Worm (Caenorhabditis elegans): ENCODE measurements around the gene nos-2.
A peak's percentile ranks its signal among the peaks of the same experiment; 100 is the strongest.

nos-2 gene

DNA sequence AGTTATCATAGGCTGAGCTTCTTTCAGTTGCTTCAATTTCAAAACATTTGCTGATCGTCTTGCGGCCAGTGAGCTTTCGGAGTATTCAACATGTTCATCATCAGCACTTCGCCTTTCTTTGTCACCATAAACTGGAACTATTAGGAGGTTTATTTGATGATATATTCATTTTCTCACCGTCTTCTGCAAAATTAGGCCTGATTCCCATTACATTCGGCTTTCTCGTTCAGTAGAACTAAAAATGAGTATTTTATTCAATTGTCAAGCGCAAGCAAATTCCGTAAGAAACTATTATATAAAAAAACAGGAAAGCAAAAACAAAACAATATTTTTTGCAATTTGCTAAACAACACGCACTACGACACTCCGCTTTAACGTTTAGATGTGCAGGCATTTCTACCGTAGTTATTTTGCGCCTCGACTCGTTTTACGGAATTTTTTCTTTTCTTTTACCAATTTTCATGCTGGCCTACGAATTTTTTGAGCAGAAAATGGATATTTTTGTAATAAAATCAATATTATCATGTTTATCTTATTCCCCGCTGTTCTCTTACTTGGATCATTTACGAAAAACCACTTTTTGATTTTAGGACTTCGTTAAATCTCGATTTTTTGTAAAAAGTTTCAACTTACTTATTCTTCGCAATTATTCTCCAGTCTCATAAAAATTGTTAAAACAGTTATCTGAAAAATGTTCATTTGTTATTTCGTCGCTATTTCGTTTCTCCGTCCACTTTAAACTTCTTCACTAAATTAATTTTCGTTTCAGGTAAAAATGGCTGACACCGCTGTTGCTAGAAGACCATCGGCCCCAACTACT is 39.6 kb downstream of the nos-2 start, which contains the start of the genes farl-11 and rpl-33 (continued):
- TF ChIP-seq mdl-1 (tag; optimal IDR thresholded peaks at IDR 0.05) (peak in 1 of 2 experiments; percentile 65), nhr-71 (tag; optimal IDR thresholded peaks at IDR 0.05) (peak; percentile 87), unc-130 (tag; optimal IDR thresholded peaks at IDR 0.05) (peak; percentile 89), ces-1 (GFP tag; optimal IDR thresholded peaks at IDR 0.05) (no peak), nhr-28 (tag; optimal IDR thresholded peaks at IDR 0.05) (no peak), efl-3 (GFP tag; optimal IDR thresholded peaks at IDR 0.05) (no peak), snpc-4 (tag; optimal IDR thresholded peaks at IDR 0.05) (peak; percentile 73), nhr-47 (tag; optimal IDR thresholded peaks at IDR 0.05) (peak; percentile 83), nhr-85 (tag) (peak; percentile 90), lsy-2 (tag; optimal IDR thresholded peaks at IDR 0.05) (peak; percentile 98 to 100), tbx-2 (tag; optimal IDR thresholded peaks at IDR 0.05) (peak; percentile 81), ztf-11 (tag; optimal IDR thresholded peaks at IDR 0.05) (peak in 1 of 2 experiments; percentile 57), pax-3 (tag; optimal IDR thresholded peaks at IDR 0.05) (peak; percentile 34), egl-27 (tag; optimal IDR thresholded peaks at IDR 0.05) (no peak)

DNA sequence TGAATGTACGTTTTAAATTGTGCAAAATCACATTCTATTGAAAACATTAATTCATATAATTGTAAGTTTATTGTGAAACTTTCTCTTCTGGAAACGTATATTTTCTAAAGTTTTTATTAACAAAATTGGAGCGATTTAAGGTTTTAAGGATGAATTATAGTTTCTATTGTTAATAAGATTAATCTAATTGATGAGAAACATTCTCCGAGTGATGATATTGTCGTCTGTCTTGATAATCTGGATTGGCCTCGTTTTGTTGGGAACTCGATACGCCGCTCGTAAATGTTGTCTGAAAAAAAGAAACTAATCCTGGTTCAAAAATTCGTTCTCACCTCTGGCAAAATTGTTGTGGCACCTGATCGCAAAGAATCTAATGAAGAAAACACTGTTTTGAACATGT is 40.9 kb downstream of the nos-2 start:
- no peak for TF ChIP-seq F16B12.6 (tag; optimal IDR thresholded peaks at IDR 0.05)
- no peak for TF ChIP-seq sptf-1 (tag; optimal IDR thresholded peaks at IDR 0.05)
- no peak for TF ChIP-seq lin-15B (tag; optimal IDR thresholded peaks at IDR 0.05)
- TF ChIP-seq alr-1 (tag; optimal IDR thresholded peaks at IDR 0.05; ENCODE audit: borderline replicate concordance): no peak
- no peak for TF ChIP-seq pax-3 (tag; optimal IDR thresholded peaks at IDR 0.05)
- TF ChIP-seq fkh-4 (tag; optimal IDR thresholded peaks at IDR 0.05; ENCODE audit: borderline replicate concordance): no peak
- no peak for TF ChIP-seq swsn-7 (tag; optimal IDR thresholded peaks at IDR 0.05)
- TF ChIP-seq hlh-17 (GFP tag; optimal IDR thresholded peaks at IDR 0.05; ENCODE audit: borderline replicate concordance): no peak
- no peak for TF ChIP-seq egl-27 (tag; optimal IDR thresholded peaks at IDR 0.05)
- TF ChIP-seq ceh-63 (GFP tag; optimal IDR thresholded peaks at IDR 0.05): no peak
- TF ChIP-seq lir-3 (tag; optimal IDR thresholded peaks at IDR 0.05; ENCODE audit: poor library complexity): no peak
- TF ChIP-seq C34B4.2 (tag; optimal IDR thresholded peaks at IDR 0.05): no peak

DNA sequence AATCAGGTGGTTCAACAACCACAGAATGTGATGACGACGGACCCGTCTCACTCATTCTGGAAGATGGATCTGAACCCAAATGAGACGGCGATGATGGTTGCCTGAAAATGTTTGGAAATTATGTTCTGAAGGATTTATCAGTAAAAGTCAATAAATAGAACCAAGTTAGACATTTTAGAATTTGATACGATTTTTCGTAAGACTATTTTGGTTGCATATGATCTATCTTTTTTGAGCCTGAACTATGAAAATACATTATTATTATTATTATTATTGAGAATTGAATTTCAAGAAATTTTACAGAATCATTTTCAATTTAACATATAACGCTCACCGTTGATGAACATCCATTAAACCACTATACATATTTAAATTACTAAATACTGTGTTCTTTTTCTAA is 44.5 kb downstream of the nos-2 start, which contains the start of gene F10E7.9:
Gene F10E7.9, minus strand, starts transcription at position 101 of the 400 bp plus-strand sequence.
- no peak for TF ChIP-seq ets-5 (GFP tag; IDR thresholded peaks at IDR 0.05)
- no peak for TF ChIP-seq lin-35 (GFP tag; optimal IDR thresholded peaks at IDR 0.05)
- no peak for TF ChIP-seq nhr-237 (tag; optimal IDR thresholded peaks at IDR 0.05)
- no peak for TF ChIP-seq egl-13 (tag; optimal IDR thresholded peaks at IDR 0.05)
- TF ChIP-seq snu-23 (GFP tag; optimal IDR thresholded peaks at IDR 0.05): no peak
- no peak for TF ChIP-seq ceh-8 (GFP tag; optimal IDR thresholded peaks at IDR 0.05)
- no peak for TF ChIP-seq ama-1 (optimal IDR thresholded peaks at IDR 0.05)
- no peak for TF ChIP-seq hlh-4 (tag; optimal IDR thresholded peaks at IDR 0.05)
- no peak for TF ChIP-seq irx-1 (tag; optimal IDR thresholded peaks at IDR 0.05)

ce11 chrII:7111012-7111656 is 45.7 kb downstream of the nos-2 start:
- peak; percentile 71 for TF ChIP-seq fkh-10 (GFP tag; optimal IDR thresholded peaks at IDR 0.05)
- no peak for TF ChIP-seq fkh-4 (tag; optimal IDR thresholded peaks at IDR 0.05; ENCODE audit: borderline replicate concordance)
- peak in 1 of 2 experiments; percentile 5 for TF ChIP-seq efl-1 (optimal IDR thresholded peaks at IDR 0.05)
- no peak for TF ChIP-seq efl-1 (GFP tag; optimal IDR thresholded peaks at IDR 0.05 in 1 of 2)
- peak; percentile 67 for TF ChIP-seq lin-14 (GFP tag; optimal IDR thresholded peaks at IDR 0.05)
- no peak for TF ChIP-seq pag-3 (tag; optimal IDR thresholded peaks at IDR 0.05; ENCODE audit: borderline replicate concordance, insufficient read depth)
- TF ChIP-seq hlh-4 (tag; optimal IDR thresholded peaks at IDR 0.05): no peak
- TF ChIP-seq pax-3 (tag; optimal IDR thresholded peaks at IDR 0.05): no peak
- no peak for TF ChIP-seq ztf-11 (tag; optimal IDR thresholded peaks at IDR 0.05)
- TF ChIP-seq dsc-1 (tag; optimal IDR thresholded peaks at IDR 0.05): no peak
- peak in 2 of 3 experiments; percentile 20 to 44 for TF ChIP-seq ceh-82 (tag; optimal IDR thresholded peaks at IDR 0.05)
- TF ChIP-seq lin-13 (GFP tag; optimal IDR thresholded peaks at IDR 0.05): no peak
- TF ChIP-seq fkh-8 (tag; optimal IDR thresholded peaks at IDR 0.05): peak; percentile 34
- TF ChIP-seq unc-98 (GFP tag; IDR thresholded peaks at IDR 0.05): no peak
- TF ChIP-seq lsy-2 (tag; optimal IDR thresholded peaks at IDR 0.05): peak in 1 of 2 experiments; percentile 56
- no peak for TF ChIP-seq ztf-4 (tag; optimal IDR thresholded peaks at IDR 0.05)
- no peak for TF ChIP-seq sox-4 (tag; optimal IDR thresholded peaks at IDR 0.05)
- no peak for TF ChIP-seq sptf-1 (tag; optimal IDR thresholded peaks at IDR 0.05)

All from whole organism, L1 larva.